Worm (Caenorhabditis elegans) whole organism, midembryonic: Measurements from ENCODE around the gene tth-1.
"Not testable (repeated sequence)": the region's sequence is repeated elsewhere in the genome, so short reads cannot be mapped to it uniquely, and the experiment has no call there.

ENCODE experiments used
- T22C8.4 ChIP-seq: fragments of 200-800 bp; sonication (Bioruptor generic); IDR thresholded peaks from 2 replicates; pipeline ENCODE4 v1.3.6; 2022; ENCODE audit warnings: missing genetic modification characterization, missing compliant biosample characterization
- cog-1 ChIP-seq: sonication (generic microtip); optimal IDR thresholded peaks from 2 replicates; lab custom pipeline; 2016; ENCODE audit warnings: missing genetic modification characterization, missing compliant biosample characterization
- flt-1 ChIP-seq: fragments of 200-800 bp; sonication (Bioruptor generic); IDR thresholded peaks from 2 replicates; pipeline ENCODE4 v1.3.6; 2022; ENCODE audit warnings: missing genetic modification characterization, missing compliant biosample characterization
- klf-2 ChIP-seq: fragments of 200-800 bp; sonication (Bioruptor generic); conservative IDR thresholded peaks from 2 replicates; pipeline ENCODE4 v1.3.6; 2022; ENCODE audit warnings: missing genetic modification reagents, missing genetic modification characterization, missing compliant biosample characterization
- med-1 ChIP-seq: sonication (generic microtip); optimal IDR thresholded peaks from 2 replicates; lab custom pipeline; 2017; ENCODE audit warnings: missing genetic modification characterization, mild to moderate bottlenecking, missing compliant biosample characterization, antibody characterized with exemption, missing genetic modification reagents; ENCODE audit not compliant: insufficient read depth
- ref-1 ChIP-seq: fragments of 200-800 bp; sonication (Bioruptor generic); conservative IDR thresholded peaks from 2 replicates; pipeline ENCODE4 v1.3.6; 2022; ENCODE audit warnings: missing genetic modification reagents, missing genetic modification characterization, missing compliant biosample characterization
- tab-1 ChIP-seq: fragments of 200-800 bp; sonication (Bioruptor generic); IDR thresholded peaks from 2 replicates; pipeline ENCODE4 v1.3.6; 2022; ENCODE audit warnings: missing genetic modification characterization, missing compliant biosample characterization
- ztf-23 ChIP-seq: fragments of 200-800 bp; sonication (Bioruptor generic); IDR thresholded peaks from 2 replicates; pipeline ENCODE4 v1.3.6; 2022; ENCODE audit warnings: missing genetic modification reagents, missing genetic modification characterization, missing compliant biosample characterization
- ztf-29 ChIP-seq: fragments of 200-800 bp; sonication (Bioruptor generic); IDR thresholded peaks from 2 replicates; pipeline ENCODE4 v1.3.6; 2022; ENCODE audit warnings: missing genetic modification reagents, missing genetic modification characterization, missing compliant biosample characterization

The tth-1 gene

DNA sequence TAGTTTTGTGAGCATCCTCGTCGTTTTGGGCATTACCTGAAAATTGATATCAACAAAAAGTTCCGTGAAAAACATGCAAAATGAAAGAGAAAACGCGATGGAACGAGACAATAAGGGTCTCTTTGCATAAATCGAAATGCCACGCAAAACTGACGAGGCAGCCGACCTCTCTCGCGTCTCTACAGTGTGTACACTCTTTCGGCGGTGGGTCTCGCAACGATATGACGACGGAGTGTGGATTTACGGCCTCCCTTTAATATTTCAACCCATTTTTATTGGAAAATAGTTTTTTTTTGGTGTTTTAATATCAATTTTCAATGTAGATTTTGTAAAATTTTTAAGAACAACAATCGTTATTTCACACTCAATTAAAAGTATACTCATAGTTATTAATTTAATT lies 1.5 kb downstream of the tth-1 start, which contains the start of gene tag-123:
Gene tag-123 (minus strand): TSS at position 36 of the 400 bp plus-strand sequence.
- TF ChIP-seq tab-1 (GFP tag; lab: Robert Waterston, UW) = no peak
- TF ChIP-seq ztf-23 (GFP tag; lab: Robert Waterston, UW) = no peak
- TF ChIP-seq cog-1 (tag; lab: Kevin White, UChicago) = no peak
- no peak for TF ChIP-seq flt-1 (GFP tag; lab: Robert Waterston, UW)
- no peak for TF ChIP-seq klf-2
- no peak for TF ChIP-seq T22C8.4
- TF ChIP-seq ref-1 (GFP tag; lab: Robert Waterston, UW) = no peak
- no peak for TF ChIP-seq ztf-29 (GFP tag; lab: Robert Waterston, UW)
- TF ChIP-seq med-1 = no peak

ce11 chrX:8421594-8421993 lies 1.9 kb downstream of the tth-1 start:
- no peak for TF ChIP-seq tab-1 (GFP tag; lab: Robert Waterston, UW)
- TF ChIP-seq klf-2 = no peak
- TF ChIP-seq flt-1 (GFP tag; lab: Robert Waterston, UW) = no peak
- TF ChIP-seq ztf-29 (GFP tag; lab: Robert Waterston, UW) = no peak
- TF ChIP-seq ref-1 (GFP tag; lab: Robert Waterston, UW) = no peak
- no peak for TF ChIP-seq med-1

ce11 chrX:8419252-8419651 lies 4.3 kb downstream of the tth-1 start:
- no peak for TF ChIP-seq ztf-23 (GFP tag; lab: Robert Waterston, UW)
- TF ChIP-seq flt-1 (GFP tag; lab: Robert Waterston, UW) = no peak
- TF ChIP-seq med-1 = no peak
- no peak for TF ChIP-seq T22C8.4
- no peak for TF ChIP-seq ref-1 (GFP tag; lab: Robert Waterston, UW)
- no peak for TF ChIP-seq ztf-29 (GFP tag; lab: Robert Waterston, UW)
- no peak for TF ChIP-seq cog-1 (tag; lab: Kevin White, UChicago)
- no peak for TF ChIP-seq klf-2
- TF ChIP-seq tab-1 (GFP tag; lab: Robert Waterston, UW) = no peak

DNA sequence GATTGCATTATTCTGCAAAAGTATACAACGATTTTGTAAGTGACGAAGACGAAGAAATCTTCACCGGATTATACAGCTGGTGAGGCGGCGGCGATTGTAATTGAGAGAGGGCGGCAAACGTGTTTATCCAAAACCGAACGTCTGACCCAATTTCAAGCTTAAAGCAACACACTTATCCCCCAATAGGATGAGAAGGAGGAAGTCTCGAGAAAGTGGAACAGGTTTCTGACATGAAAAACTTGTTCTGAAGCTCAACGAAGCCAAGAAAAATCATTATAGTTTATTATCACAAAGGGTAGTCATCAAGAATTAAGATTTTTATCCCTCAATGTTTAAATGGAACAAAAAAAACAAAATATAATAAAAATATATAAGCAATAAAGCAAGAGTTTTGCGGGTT lies 5.2 kb downstream of the tth-1 start, which contains the start of gene spp-13:
Gene spp-13 (minus strand): TSS at position 143 of the 400 bp plus-strand sequence.
- TF ChIP-seq cog-1 (tag; lab: Kevin White, UChicago) (no peak), klf-2 (no peak), tab-1 (GFP tag; lab: Robert Waterston, UW) (no peak), flt-1 (GFP tag; lab: Robert Waterston, UW) (no peak), ref-1 (GFP tag; lab: Robert Waterston, UW) (no peak), T22C8.4 (no peak), med-1 (no peak), ztf-23 (GFP tag; lab: Robert Waterston, UW) (no peak), ztf-29 (GFP tag; lab: Robert Waterston, UW) (no peak)

DNA sequence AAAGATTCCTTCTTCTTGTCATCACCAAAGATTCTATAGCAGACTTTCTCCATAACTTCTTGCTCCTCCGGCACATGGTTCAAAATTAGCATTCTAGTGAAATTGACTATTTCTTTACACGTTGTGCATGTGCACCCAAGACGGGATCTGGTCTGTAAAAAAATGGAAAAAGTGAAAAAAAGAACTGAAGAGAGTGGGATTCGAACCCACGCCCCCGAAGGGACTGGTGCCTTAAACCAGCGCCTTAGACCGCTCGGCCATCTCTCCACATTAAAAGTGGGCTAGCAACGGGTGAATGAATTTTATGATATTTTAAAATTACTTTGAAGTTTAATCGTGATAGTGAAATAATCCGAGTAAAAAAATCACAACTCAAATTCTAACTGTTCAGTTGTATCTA lies 5.8 kb downstream of the tth-1 start:
- TF ChIP-seq ref-1 (GFP tag; lab: Robert Waterston, UW) (no peak), T22C8.4 (no peak), tab-1 (GFP tag; lab: Robert Waterston, UW) (no peak), ztf-29 (GFP tag; lab: Robert Waterston, UW) (no peak), med-1 (no peak), klf-2 (no peak), ztf-23 (GFP tag; lab: Robert Waterston, UW) (no peak), cog-1 (tag; lab: Kevin White, UChicago) (no peak), flt-1 (GFP tag; lab: Robert Waterston, UW) (no peak)

ce11 chrX:8416819-8417218 lies 6.7 kb downstream of the tth-1 start, which contains the start of gene ced-8:
Gene ced-8, minus strand, starts transcription at chrX:8416919.
- no peak for TF ChIP-seq tab-1 (GFP tag; lab: Robert Waterston, UW)
- TF ChIP-seq ztf-23 (GFP tag; lab: Robert Waterston, UW) = no peak
- no peak for TF ChIP-seq klf-2
- TF ChIP-seq flt-1 (GFP tag; lab: Robert Waterston, UW) = no peak
- TF ChIP-seq med-1 = no peak
- no peak for TF ChIP-seq ztf-29 (GFP tag; lab: Robert Waterston, UW)
- TF ChIP-seq T22C8.4 = no peak
- TF ChIP-seq cog-1 (tag; lab: Kevin White, UChicago) = no peak
- no peak for TF ChIP-seq ref-1 (GFP tag; lab: Robert Waterston, UW)

DNA sequence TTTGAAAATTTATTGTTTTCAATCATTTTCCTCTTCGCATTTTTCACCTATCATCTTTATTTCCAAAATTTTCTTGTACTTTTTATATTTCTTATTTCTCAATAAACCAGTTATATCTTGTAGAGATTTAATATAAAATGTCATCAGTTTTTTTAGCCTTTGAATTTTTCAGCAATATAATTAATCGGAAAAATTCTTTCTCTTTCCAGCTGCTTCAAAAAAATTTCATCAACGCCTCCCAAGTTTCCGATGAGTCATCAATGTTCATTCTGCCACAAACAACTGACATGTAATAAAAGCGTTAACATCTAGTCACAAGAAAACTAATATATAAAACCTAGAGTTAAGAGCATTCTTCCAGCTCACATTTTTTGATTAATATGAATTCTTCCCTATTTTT lies 10.4 kb downstream of the tth-1 start, which contains the start of gene F08F1.4:
Gene F08F1.4 (plus strand): TSS at position 301 of the 400 bp plus-strand sequence.
- no peak for TF ChIP-seq klf-2
- TF ChIP-seq flt-1 (GFP tag; lab: Robert Waterston, UW) = no peak

DNA sequence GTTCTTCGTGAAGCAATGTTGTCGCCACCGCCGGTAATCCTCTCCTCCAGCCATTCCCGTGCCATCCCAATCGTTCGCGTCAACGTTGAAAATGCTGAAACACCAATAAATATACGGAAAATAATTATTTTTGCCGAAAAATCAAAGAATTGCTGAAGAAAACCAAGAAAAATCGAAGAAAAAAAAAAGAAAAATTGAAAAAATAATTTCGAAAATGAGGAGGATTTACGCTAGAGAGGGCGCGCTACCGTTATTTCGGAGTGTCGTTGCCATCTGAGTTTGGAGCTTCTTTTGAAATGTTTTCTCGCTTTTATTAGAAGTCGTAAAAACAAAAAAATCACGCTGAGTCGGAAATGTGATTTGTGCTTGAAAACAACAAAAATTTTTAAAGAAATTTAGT lies 12.8 kb downstream of the tth-1 start, which contains the start of gene F08F1.9:
Gene F08F1.9 (minus strand): TSS at position 101 of the 400 bp plus-strand sequence.
- not testable (repeated sequence) for TF ChIP-seq ztf-23 (GFP tag; lab: Robert Waterston, UW); cog-1 (tag; lab: Kevin White, UChicago); ref-1 (GFP tag; lab: Robert Waterston, UW)

- no peak for TF ChIP-seq ztf-23 (GFP tag; lab: Robert Waterston, UW)
- no peak for TF ChIP-seq klf-2
- TF ChIP-seq tab-1 (GFP tag; lab: Robert Waterston, UW) = no peak
- no peak for TF ChIP-seq flt-1 (GFP tag; lab: Robert Waterston, UW)
- TF ChIP-seq cog-1 (tag; lab: Kevin White, UChicago) = no peak
Observed at ce11 chrX:8408267-8408666, 15.3 kb downstream of the tth-1 start, which contains the start of gene sulp-3. Gene sulp-3, minus strand, starts transcription at chrX:8408367.

- TF ChIP-seq ref-1 (GFP tag; lab: Robert Waterston, UW) (no peak), flt-1 (GFP tag; lab: Robert Waterston, UW) (no peak)
Observed at ce11 chrX:8406815-8407214, 16.7 kb downstream of the tth-1 start.
